Worm (Caenorhabditis elegans): ENCODE measurements around the gene B0252.1.

The B0252.1 gene

DNA sequence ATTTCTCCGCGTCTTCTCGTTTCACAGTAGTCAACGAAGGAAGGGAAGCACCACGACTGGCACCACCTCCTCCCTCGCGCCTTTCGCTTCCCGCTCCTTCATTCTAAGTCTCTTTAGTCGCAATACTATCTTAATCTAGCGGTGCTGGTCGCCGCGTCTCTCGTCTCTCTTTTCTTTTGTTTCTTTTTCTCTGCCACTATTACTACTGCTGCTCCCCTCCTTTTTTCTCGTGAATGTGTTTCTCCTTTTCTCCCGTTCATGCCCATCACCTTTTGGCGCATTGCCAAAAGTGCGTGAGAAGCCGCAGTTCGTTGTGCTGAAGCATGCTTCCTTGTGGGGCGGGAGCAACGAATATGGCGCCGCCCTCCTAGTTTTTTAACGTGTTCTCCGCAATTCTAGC is 7.0 kb downstream of the B0252.1 start (continued):
- TF ChIP-seq fos-1 (tag; optimal IDR thresholded peaks at IDR 0.05), result no peak
- TF ChIP-seq ceh-20 (GFP tag; IDR thresholded peaks at IDR 0.05), result peak; percentile 13; the same call in 1 of the 2 replicates
- TF ChIP-seq lin-1 (GFP tag; IDR thresholded peaks at IDR 0.05), result peak; percentile 73; the same call in 1 of the 2 replicates
- TF ChIP-seq spr-3 (GFP tag; optimal IDR thresholded peaks at IDR 0.05), result no peak
- peak; percentile 47 for TF ChIP-seq nhr-102 (tag; optimal IDR thresholded peaks at IDR 0.05)
- TF ChIP-seq dmd-8 (GFP tag; IDR thresholded peaks at IDR 0.05), result no peak
- peak; percentile 70 for TF ChIP-seq nhr-28 (tag; optimal IDR thresholded peaks at IDR 0.05)
- peak; percentile 23; the same call in 1 of the 2 replicates for TF ChIP-seq arid-1 (GFP tag; conservative IDR thresholded peaks at IDR 0.05)
- TF ChIP-seq ztf-11 (tag; optimal IDR thresholded peaks at IDR 0.05), result no peak
- TF ChIP-seq D1046.2 (GFP tag; IDR thresholded peaks at IDR 0.05), result no peak
- no peak for TF ChIP-seq vab-7 (GFP tag; IDR thresholded peaks at IDR 0.05)
- TF ChIP-seq zip-11 (GFP tag; IDR thresholded peaks at IDR 0.05), result no peak
- no peak for TF ChIP-seq nhr-6 (tag; optimal IDR thresholded peaks at IDR 0.05)
- TF ChIP-seq pqm-1 (tag; optimal IDR thresholded peaks at IDR 0.05), result peak; percentile 68
- no peak for TF ChIP-seq cey-2 (tag; optimal IDR thresholded peaks at IDR 0.05; ENCODE audit: borderline replicate concordance, insufficient read depth)
- TF ChIP-seq nhr-10 (tag; optimal IDR thresholded peaks at IDR 0.05), result peak; percentile 40
- no peak for TF ChIP-seq lim-7 (GFP tag; IDR thresholded peaks at IDR 0.05)
- TF ChIP-seq Y105C5A.15 (GFP tag; IDR thresholded peaks at IDR 0.05), result no peak
- TF ChIP-seq Y75B8A.6 (GFP tag; IDR thresholded peaks at IDR 0.05), result no peak
- no peak for TF ChIP-seq attf-4 (tag; optimal IDR thresholded peaks at IDR 0.05)
- TF ChIP-seq skn-1 (tag; optimal IDR thresholded peaks at IDR 0.05), result no peak
- peak; percentile 9 for TF ChIP-seq F10B5.3 (tag; optimal IDR thresholded peaks at IDR 0.05)
- TF ChIP-seq mxl-2 (GFP tag; conservative IDR thresholded peaks at IDR 0.05), result no peak
- TF ChIP-seq saeg-2 (GFP tag; IDR thresholded peaks at IDR 0.05), result no peak
- TF ChIP-seq lir-3 (tag; optimal IDR thresholded peaks at IDR 0.05), result no peak
- peak; percentile 64 for TF ChIP-seq T20F7.1 (GFP tag; optimal IDR thresholded peaks at IDR 0.05)
- no peak for TF ChIP-seq nhr-111 (GFP tag; optimal IDR thresholded peaks at IDR 0.05)
- no peak for TF ChIP-seq ztf-7 (tag; optimal IDR thresholded peaks at IDR 0.05)
- TF ChIP-seq egl-27 (tag; optimal IDR thresholded peaks at IDR 0.05), result no peak
- peak; percentile 73 for TF ChIP-seq nhr-11 (tag; optimal IDR thresholded peaks at IDR 0.05)
- TF ChIP-seq hmg-1.1 (GFP tag; IDR thresholded peaks at IDR 0.05), result peak; percentile 87
- no peak for TF ChIP-seq ceh-44 (GFP tag; IDR thresholded peaks at IDR 0.05)
- TF ChIP-seq tra-1 (GFP tag; IDR thresholded peaks at IDR 0.05), result peak; percentile 82
- TF ChIP-seq ama-1 (optimal IDR thresholded peaks at IDR 0.05), result no peak
- no peak for TF ChIP-seq F49E8.2 (tag; optimal IDR thresholded peaks at IDR 0.05; ENCODE audit: borderline replicate concordance)
- TF ChIP-seq R02D3.7 (tag; optimal IDR thresholded peaks at IDR 0.05), result no peak
- no peak for TF ChIP-seq ceh-62 (tag; optimal IDR thresholded peaks at IDR 0.05)
- TF ChIP-seq hlh-30 (tag; optimal IDR thresholded peaks at IDR 0.05; ENCODE audit: insufficient read depth), result peak; percentile 94
- peak; percentile 72 for TF ChIP-seq ctbp-1 (GFP tag; IDR thresholded peaks at IDR 0.05)
- TF ChIP-seq fkh-10 (GFP tag; optimal IDR thresholded peaks at IDR 0.05), result peak; percentile 42
- TF ChIP-seq jun-1 (tag; optimal IDR thresholded peaks at IDR 0.05), result peak; percentile 44
- no peak for TF ChIP-seq nhr-76 (tag; optimal IDR thresholded peaks at IDR 0.05)
- TF ChIP-seq hif-1 (tag; optimal IDR thresholded peaks at IDR 0.05), result peak; percentile 18 to 74
- no peak for TF ChIP-seq F44E2.7 (GFP tag; IDR thresholded peaks at IDR 0.05)
- no peak for TF ChIP-seq nhr-42 (GFP tag; IDR thresholded peaks at IDR 0.05)
- TF ChIP-seq Y5F2A.4 (GFP tag; optimal IDR thresholded peaks at IDR 0.05), result no peak
- TF ChIP-seq duxl-1 (tag; optimal IDR thresholded peaks at IDR 0.05; ENCODE audit: poor library complexity), result no peak
- no peak for TF ChIP-seq gei-8 (GFP tag; optimal IDR thresholded peaks at IDR 0.05)
- TF ChIP-seq F26F4.8 (GFP tag; conservative IDR thresholded peaks at IDR 0.05), result no peak
- TF ChIP-seq nhr-48 (tag; optimal IDR thresholded peaks at IDR 0.05), result peak; percentile 75
- TF ChIP-seq zfp-3 (GFP tag; conservative IDR thresholded peaks at IDR 0.05), result 0 out of 2 replicates have a peak, but pooled peaks have one; percentile 16
- TF ChIP-seq unc-62 (GFP tag; optimal IDR thresholded peaks at IDR 0.05 in 1 of 2), result no peak
- no peak for TF ChIP-seq unc-62 (tag; optimal IDR thresholded peaks at IDR 0.05)
